Worm (Caenorhabditis elegans) whole organism, late embryonic: ENCODE measurements around the gene F22E5.12.

Experiments
- ama-1 ChIP-seq: fragments of 150-350 bp; optimal IDR thresholded peaks from 2 replicates; lab custom pipeline; 2014
- ceh-19 ChIP-seq: fragments of 200-800 bp; sonication (Bioruptor generic); optimal IDR thresholded peaks from 2 replicates; lab custom pipeline; 2018; ENCODE audit warnings: mild to moderate bottlenecking, missing genetic modification characterization, missing compliant biosample characterization
- dve-1 ChIP-seq: sonication (generic microtip); optimal IDR thresholded peaks from 2 replicates; lab custom pipeline; 2017; ENCODE audit warnings: antibody characterized with exemption, mild to moderate bottlenecking, missing genetic modification characterization, missing compliant biosample characterization
- nfya-1 ChIP-seq: sonication (generic microtip); optimal IDR thresholded peaks from 2 replicates; lab custom pipeline; 2017; ENCODE audit warnings: missing genetic modification characterization, mild to moderate bottlenecking, missing compliant biosample characterization, antibody characterized with exemption, moderate library complexity
- nhr-11 ChIP-seq: fragments of 150-350 bp; optimal IDR thresholded peaks from 2 replicates; lab custom pipeline; 2014; ENCODE audit warnings: missing biosample characterization, missing genetic modification characterization
- pat-9 ChIP-seq: fragments of 200-800 bp; sonication (Bioruptor generic); optimal IDR thresholded peaks from 2 replicates; lab custom pipeline; 2018; ENCODE audit warnings: mild to moderate bottlenecking, missing genetic modification characterization, moderate library complexity, missing compliant biosample characterization
- pha-4 ChIP-seq: fragments of 150-350 bp; optimal IDR thresholded peaks from 2 replicates; lab custom pipeline; 2018; ENCODE audit warnings: missing biosample characterization, missing genetic modification reagents, missing genetic modification characterization
- syd-9 ChIP-seq: sonication (generic microtip); optimal IDR thresholded peaks from 2 replicates; lab custom pipeline; 2016; ENCODE audit warnings: mild to moderate bottlenecking, missing genetic modification characterization, moderate library complexity, missing compliant biosample characterization
- tbx-2 ChIP-seq: sonication (generic microtip); optimal IDR thresholded peaks from 2 replicates; lab custom pipeline; 2016; ENCODE audit warnings: missing genetic modification characterization, missing compliant biosample characterization
- unc-55 ChIP-seq: sonication (generic microtip); optimal IDR thresholded peaks from 2 replicates; lab custom pipeline; 2017; ENCODE audit warnings: missing biosample characterization, missing genetic modification reagents, missing genetic modification characterization

DNA sequence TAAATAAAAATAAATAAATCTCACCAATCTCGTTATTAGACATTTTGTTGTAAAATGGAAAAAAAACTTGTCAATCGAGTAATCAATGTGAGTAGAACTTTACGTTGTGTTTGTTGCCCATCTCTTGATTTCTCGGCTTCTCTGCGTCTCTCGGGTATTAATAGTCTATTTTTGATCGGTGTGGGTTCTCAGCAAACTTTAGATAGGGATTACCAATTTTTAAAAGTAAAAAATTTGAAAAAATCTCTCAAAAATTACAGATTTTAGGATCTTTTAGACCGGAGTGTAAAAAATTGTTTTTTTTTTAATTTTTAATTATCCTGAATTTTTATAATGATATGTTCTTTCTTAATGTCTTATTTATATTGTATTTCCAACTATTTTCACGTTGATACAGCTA, 9.3 kb downstream of the F22E5.12 start, which contains the start of gene F22E5.21:
- no peak for TF ChIP-seq tbx-2 (tag; lab: Kevin White, UChicago)
- no peak for TF ChIP-seq pat-9 (tag; lab: Kevin White, UChicago)
- no peak for TF ChIP-seq ama-1 (lab: Kevin White, UChicago)
- TF ChIP-seq syd-9 (tag; lab: Kevin White, UChicago): no peak
- TF ChIP-seq nfya-1: no peak
- TF ChIP-seq pha-4 (tag; lab: Kevin White, UChicago): no peak
- no peak for TF ChIP-seq ceh-19 (GFP tag; lab: Kevin White, UChicago)
- TF ChIP-seq nhr-11 (tag; lab: Kevin White, UChicago): no peak
- no peak for TF ChIP-seq dve-1 (tag; lab: Kevin White, UChicago)
- TF ChIP-seq unc-55 (GFP tag; lab: Kevin White, UChicago): no peak
